Fruit fly (Drosophila melanogaster) whole organism, pupa: Measurements from ENCODE around the gene CG3368.

Experiments
- CG12605 ChIP-seq: fragments of 200-800 bp; sonication (Bioruptor generic); IDR thresholded peaks from 2 replicates; pipeline ENCODE4 v1.3.6; 2022; ENCODE audit warnings: missing biosample characterization, missing genetic modification characterization
- CG14655 ChIP-seq: fragments of 200-800 bp; sonication (Bioruptor generic); optimal IDR thresholded peaks from 3 replicates; lab custom pipeline; 2017; ENCODE audit warnings: mild to moderate bottlenecking, missing biosample characterization, missing genetic modification reagents, missing genetic modification characterization
- CG15710 ChIP-seq: fragments of 200-800 bp; sonication (Bioruptor generic); optimal IDR thresholded peaks from 2 replicates; lab custom pipeline; 2018; ENCODE audit warnings: missing biosample characterization, mild to moderate bottlenecking, missing genetic modification characterization, moderate library complexity
- CG17806 ChIP-seq: fragments of 200-800 bp; sonication (Bioruptor generic); optimal IDR thresholded peaks from 2 replicates; lab custom pipeline; 2018; ENCODE audit warnings: missing biosample characterization, mild to moderate bottlenecking, missing genetic modification characterization, moderate library complexity
- CG8159 ChIP-seq: fragments of 200-800 bp; sonication (Bioruptor generic); optimal IDR thresholded peaks from 3 replicates; lab custom pipeline; 2018; ENCODE audit warnings: missing biosample characterization, mild to moderate bottlenecking, missing genetic modification characterization, moderate library complexity
- CG9948 ChIP-seq: fragments of 200-800 bp; sonication (Bioruptor generic); optimal IDR thresholded peaks from 2 replicates; lab custom pipeline; 2018; ENCODE audit warnings: missing biosample characterization, mild to moderate bottlenecking, missing genetic modification characterization, moderate library complexity
- Pif1B ChIP-seq: fragments of 200-800 bp; sonication (Bioruptor generic); optimal IDR thresholded peaks from 3 replicates; lab custom pipeline; 2016; ENCODE audit warnings: missing biosample characterization, missing genetic modification characterization
- fd96Ca ChIP-seq: fragments of 200-800 bp; sonication (Bioruptor generic); IDR thresholded peaks from 3 replicates; pipeline ENCODE4 v1.3.6; 2022; ENCODE audit warnings: missing biosample characterization, missing genetic modification characterization
- gl ChIP-seq: fragments of 200-800 bp; sonication (Bioruptor generic); optimal IDR thresholded peaks from 2 replicates; lab custom pipeline; 2018; ENCODE audit warnings: missing biosample characterization, mild to moderate bottlenecking, missing genetic modification characterization

DNA sequence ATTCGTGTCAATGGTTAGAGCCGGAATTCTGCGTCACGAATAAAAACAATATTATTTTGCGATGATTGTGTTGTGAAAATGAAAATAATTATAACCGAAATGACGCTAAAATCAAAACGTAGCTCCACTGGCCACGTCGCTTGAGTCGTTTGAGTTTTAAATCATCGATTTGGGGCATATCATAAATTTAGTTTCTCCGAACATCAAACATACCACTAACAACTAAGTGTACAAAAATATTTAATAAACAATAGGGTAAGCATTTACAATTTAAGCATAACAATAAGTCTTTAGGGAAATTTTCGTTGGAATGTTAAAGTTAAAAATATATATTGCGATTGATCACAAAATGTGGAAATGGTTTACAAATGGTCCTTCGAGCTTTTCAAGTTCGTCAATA is 32.7 kb upstream of the CG3368 start, which contains the start of the genes TTLL6B and TfIIA-L:
- TF ChIP-seq Pif1B (no peak), gl (tag; lab: Kevin White, UChicago) (no peak), CG14655 (GFP tag; lab: Kevin White, UChicago) (no peak), fd96Ca (no peak), CG8159 (tag; lab: Kevin White, UChicago) (no peak), CG17806 (tag; lab: Kevin White, UChicago) (no peak), CG9948 (tag; lab: Kevin White, UChicago) (no peak), CG15710 (no peak), CG12605 (GFP tag; lab: Robert Waterston, UW) (no peak)
